Worm (Caenorhabditis elegans) whole organism, L4/young adult: Measurements from ENCODE around the gene iscu-1.

ENCODE experiments used
- W03F9.2 ChIP-seq: fragments of 150-350 bp; optimal IDR thresholded peaks from 2 replicates; lab custom pipeline; 2014; ENCODE audit warnings: missing biosample characterization, missing genetic modification characterization
- dao-5 ChIP-seq: sonication (generic microtip); optimal IDR thresholded peaks from 2 replicates; lab custom pipeline; 2016; ENCODE audit warnings: missing genotype, missing genetic modification characterization, moderate library complexity, missing compliant biosample characterization

ce11 chrIV:13820862-13821261 lies 37.1 kb downstream of the iscu-1 start, which contains the start of gene Y45F10D.15:
- TF ChIP-seq dao-5 (tag; lab: Kevin White, UChicago) = no peak
- no peak for TF ChIP-seq W03F9.2 (tag; lab: Kevin White, UChicago)
